Worm (Caenorhabditis elegans): ENCODE results near the gene inx-18.

Gene inx-18

DNA sequence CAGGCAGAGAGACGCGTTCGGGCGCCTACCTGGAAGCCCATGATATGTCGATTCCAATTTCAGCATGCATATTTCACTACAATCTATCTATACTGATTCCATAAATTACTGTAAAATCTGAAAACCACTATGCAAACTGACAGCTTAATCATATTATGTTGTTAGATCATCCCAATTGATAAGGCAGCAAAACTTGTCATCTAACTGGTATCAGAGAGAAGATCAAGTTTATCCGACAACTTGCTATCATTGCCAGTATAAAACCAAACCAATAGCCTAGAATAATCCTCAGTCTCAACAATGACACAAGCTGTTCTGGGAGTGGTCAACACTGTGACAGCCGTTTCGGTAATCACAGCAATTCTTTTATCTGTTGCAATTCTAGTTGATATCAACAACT lies 2.0 kb upstream of the inx-18 start, which contains the start of gene col-102:
col-102 (plus strand) TSS at position 301 of the 400 bp plus-strand sequence.
- TF ChIP-seq dsc-1 (tag; optimal IDR thresholded peaks at IDR 0.05) (no peak), ces-1 (GFP tag; optimal IDR thresholded peaks at IDR 0.05) (no peak), F16B12.6 (tag; optimal IDR thresholded peaks at IDR 0.05) (no peak), pqm-1 (tag; optimal IDR thresholded peaks at IDR 0.05) (no peak), grh-1 (GFP tag; IDR thresholded peaks at IDR 0.05) (no peak), mep-1 (tag; optimal IDR thresholded peaks at IDR 0.05) (no peak), ets-5 (GFP tag; IDR thresholded peaks at IDR 0.05) (no peak), unc-30 (tag; optimal IDR thresholded peaks at IDR 0.05) (no peak), efl-3 (GFP tag; optimal IDR thresholded peaks at IDR 0.05) (no peak)

DNA sequence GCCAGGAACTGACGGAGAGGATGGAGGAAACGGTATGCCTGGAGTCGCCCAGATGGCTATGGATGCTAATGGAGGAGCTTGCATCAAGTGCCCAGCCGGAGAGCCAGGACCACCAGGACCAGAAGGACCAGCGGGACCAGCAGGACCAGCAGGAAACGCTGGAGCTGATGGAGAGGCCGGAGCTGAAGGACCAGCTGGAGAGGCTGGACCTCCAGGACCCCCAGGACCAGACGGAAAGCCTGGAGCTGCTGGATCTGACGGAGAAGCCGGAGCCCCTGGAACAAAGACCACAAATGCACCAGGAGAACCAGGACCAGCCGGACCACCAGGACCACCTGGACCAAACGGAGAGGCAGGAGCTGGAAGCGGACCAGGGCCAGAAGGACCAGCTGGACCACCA lies 1.3 kb upstream of the inx-18 start:
- no peak for TF ChIP-seq zip-4 (GFP tag; optimal IDR thresholded peaks at IDR 0.05)
- no peak for TF ChIP-seq snu-23 (GFP tag; optimal IDR thresholded peaks at IDR 0.05)
- no peak for TF ChIP-seq egl-27 (tag; optimal IDR thresholded peaks at IDR 0.05)
- TF ChIP-seq sup-37 (GFP tag; optimal IDR thresholded peaks at IDR 0.05) = no peak
- no peak for TF ChIP-seq unc-130 (tag; optimal IDR thresholded peaks at IDR 0.05)
- TF ChIP-seq hlh-4 (tag; optimal IDR thresholded peaks at IDR 0.05) = no peak
- no peak for TF ChIP-seq ceh-90 (tag; optimal IDR thresholded peaks at IDR 0.05)
- no peak for TF ChIP-seq ces-1 (GFP tag; optimal IDR thresholded peaks at IDR 0.05)
- TF ChIP-seq aha-1 (tag; optimal IDR thresholded peaks at IDR 0.05) = no peak

DNA sequence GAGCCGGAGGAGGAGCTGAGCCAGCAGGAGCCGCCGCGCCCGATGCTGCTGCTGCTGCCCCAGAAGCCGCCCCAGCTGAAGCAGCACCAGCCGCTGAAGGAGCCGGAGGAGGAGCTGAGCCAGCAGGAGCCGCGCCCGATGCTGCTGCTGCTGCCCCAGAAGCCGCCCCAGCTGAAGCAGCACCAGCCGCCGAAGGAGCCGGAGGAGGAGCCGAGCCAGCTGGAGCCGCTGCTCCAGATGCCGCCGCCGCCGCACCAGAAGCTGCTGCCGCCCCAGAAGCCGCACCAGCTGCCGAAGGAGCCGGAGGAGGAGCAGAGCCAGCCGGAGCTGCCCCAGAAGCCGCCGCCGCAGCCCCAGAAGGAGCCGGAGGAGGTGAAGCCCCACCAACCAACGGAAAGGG lies 724 bp upstream of the inx-18 start:
- TF ChIP-seq nhr-20 (tag; optimal IDR thresholded peaks at IDR 0.05) (no peak), ceh-88 (GFP tag; IDR thresholded peaks at IDR 0.05) (no peak), ceh-8 (GFP tag; optimal IDR thresholded peaks at IDR 0.05) (peak; percentile 91), ztf-4 (tag; optimal IDR thresholded peaks at IDR 0.05) (no peak), blmp-1 (tag; optimal IDR thresholded peaks at IDR 0.05) (no peak)

DNA sequence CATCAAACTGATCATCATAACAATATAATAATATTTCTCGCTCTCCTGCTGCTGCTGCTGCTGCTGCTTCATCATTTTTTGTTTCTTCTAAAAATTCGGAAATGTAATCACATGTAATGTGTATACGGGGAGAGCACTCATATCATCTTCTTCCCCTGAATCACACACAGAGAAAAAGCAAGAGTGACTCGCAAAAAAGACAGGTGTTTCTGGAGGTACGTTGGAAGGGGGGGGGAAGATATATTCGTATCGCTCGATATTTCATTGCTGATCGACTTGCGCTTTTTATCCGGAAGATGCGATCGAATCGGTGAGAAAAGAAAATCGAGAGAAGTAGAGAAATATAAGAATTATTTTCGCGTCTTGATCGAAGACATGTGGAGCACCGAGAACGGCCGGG lies 1.5 kb downstream of the inx-18 start:
- no peak for TF ChIP-seq tlp-1 (tag; optimal IDR thresholded peaks at IDR 0.05)
- TF ChIP-seq lin-14 (GFP tag; optimal IDR thresholded peaks at IDR 0.05) = peak; percentile 73
- TF ChIP-seq unc-98 (GFP tag; IDR thresholded peaks at IDR 0.05) = no peak
- peak in 1 of 3 experiments; percentile 7 for TF ChIP-seq dpl-1 (GFP tag; optimal IDR thresholded peaks at IDR 0.05)
- peak; percentile 25 for TF ChIP-seq snu-23 (GFP tag; optimal IDR thresholded peaks at IDR 0.05)
- TF ChIP-seq skn-1 (tag; optimal IDR thresholded peaks at IDR 0.05) = no peak
- peak in 1 of 2 experiments; percentile 42 for TF ChIP-seq lsy-2 (tag; optimal IDR thresholded peaks at IDR 0.05)
- no peak for TF ChIP-seq jun-1 (tag; optimal IDR thresholded peaks at IDR 0.05)
- TF ChIP-seq lin-13 (GFP tag; optimal IDR thresholded peaks at IDR 0.05) = no peak
- peak; percentile 67 for TF ChIP-seq nhr-71 (tag; optimal IDR thresholded peaks at IDR 0.05)
- TF ChIP-seq mep-1 (tag; optimal IDR thresholded peaks at IDR 0.05) = peak; percentile 8
- no peak for TF ChIP-seq elt-2 (tag; optimal IDR thresholded peaks at IDR 0.05)
- TF ChIP-seq ceh-90 (tag; optimal IDR thresholded peaks at IDR 0.05) = no peak
- peak; percentile 18 for TF ChIP-seq nhr-19 (GFP tag; conservative IDR thresholded peaks at IDR 0.05)
- TF ChIP-seq rnt-1 (tag; optimal IDR thresholded peaks at IDR 0.05) = peak; percentile 35

DNA sequence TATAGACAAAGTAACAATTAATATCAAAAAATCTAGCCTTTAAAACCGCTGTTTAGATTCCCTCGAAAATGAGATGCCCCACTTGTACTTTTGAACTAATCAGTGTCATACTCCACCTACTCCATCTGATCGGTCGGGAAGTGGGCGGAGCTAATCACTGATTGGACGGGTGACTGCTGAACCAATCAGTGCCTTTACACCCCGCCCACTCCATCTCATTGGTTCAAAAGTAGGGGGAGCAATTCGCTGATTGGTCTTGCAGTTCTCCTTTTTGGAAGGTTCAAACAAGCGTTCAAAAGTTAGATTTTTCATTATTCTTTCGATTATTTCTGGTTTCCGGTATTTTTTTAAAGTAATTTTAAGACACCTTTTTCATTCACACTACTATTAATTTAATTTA lies 7.0 kb downstream of the inx-18 start:
- TF ChIP-seq ceh-63 (GFP tag; optimal IDR thresholded peaks at IDR 0.05) = no peak
- TF ChIP-seq aly-2 (tag; optimal IDR thresholded peaks at IDR 0.05) = no peak
- TF ChIP-seq zag-1 (tag; optimal IDR thresholded peaks at IDR 0.05) = no peak
- TF ChIP-seq lin-13 (GFP tag; optimal IDR thresholded peaks at IDR 0.05) = no peak
- TF ChIP-seq hlh-4 (tag; optimal IDR thresholded peaks at IDR 0.05) = no peak
- no peak for TF ChIP-seq lin-39 (tag; optimal IDR thresholded peaks at IDR 0.05)
- no peak for TF ChIP-seq mab-9 (GFP tag; IDR thresholded peaks at IDR 0.05)
- no peak for TF ChIP-seq C04F5.9 (tag; optimal IDR thresholded peaks at IDR 0.05)
